Fruit fly (Drosophila melanogaster): ENCODE results near the gene srp.

dm6 chr3R:16004015-16004414, 18.1 kb downstream of the srp start:
- TF ChIP-seq insv (optimal IDR thresholded peaks at IDR 0.05) (no peak), ttk (optimal IDR thresholded peaks at IDR 0.05) (no peak)

Data from Kc167 (cell line).